Worm (Caenorhabditis elegans) whole organism, late embryonic: ENCODE measurements around the gene Y38H8A.4.
"Not testable (repeated sequence)": the region's sequence is repeated elsewhere in the genome, so short reads cannot be mapped to it uniquely, and the experiment has no call there.

ENCODE experiments used
- C38D4.7 ChIP-seq: fragments of 200-800 bp; sonication (Bioruptor generic); optimal IDR thresholded peaks from 2 replicates; lab custom pipeline; 2018; ENCODE audit warnings: mild to moderate bottlenecking, missing genetic modification characterization, moderate library complexity, missing compliant biosample characterization
- F13H6.1 ChIP-seq: sonication (generic microtip); optimal IDR thresholded peaks from 2 replicates; lab custom pipeline; 2016; ENCODE audit warnings: missing genetic modification characterization, missing compliant biosample characterization
- K02D7.2 ChIP-seq: sonication (generic microtip); optimal IDR thresholded peaks from 2 replicates; lab custom pipeline; 2017; ENCODE audit warnings: mild to moderate bottlenecking, missing genetic modification characterization, missing compliant biosample characterization
- Y22D7AL.16 ChIP-seq: sonication (generic microtip); optimal IDR thresholded peaks from 2 replicates; lab custom pipeline; 2016; ENCODE audit warnings: missing genetic modification characterization, missing compliant biosample characterization
- ahr-1 ChIP-seq: sonication (generic microtip); optimal IDR thresholded peaks from 2 replicates; lab custom pipeline; 2016; ENCODE audit warnings: missing genetic modification characterization, missing compliant biosample characterization
- ama-1 ChIP-seq: fragments of 150-350 bp; optimal IDR thresholded peaks from 2 replicates; lab custom pipeline; 2014
- ceh-14 ChIP-seq: sonication (generic microtip); optimal IDR thresholded peaks from 2 replicates; lab custom pipeline; 2016; ENCODE audit warnings: missing genotype, missing genetic modification characterization, missing compliant biosample characterization
- ceh-22 ChIP-seq: sonication (generic microtip); optimal IDR thresholded peaks from 2 replicates; lab custom pipeline; 2017; ENCODE audit warnings: missing biosample characterization, missing genetic modification characterization
- ceh-24 ChIP-seq: sonication (generic microtip); optimal IDR thresholded peaks from 2 replicates; lab custom pipeline; 2016; ENCODE audit warnings: mild to moderate bottlenecking, missing genetic modification characterization, missing compliant biosample characterization
- che-1 ChIP-seq: sonication (generic microtip); optimal IDR thresholded peaks from 2 replicates; lab custom pipeline; 2016; ENCODE audit warnings: mild to moderate bottlenecking, missing genetic modification characterization, missing compliant biosample characterization
- dmd-4 ChIP-seq: sonication (generic microtip); optimal IDR thresholded peaks from 2 replicates; lab custom pipeline; 2016; ENCODE audit warnings: borderline replicate concordance, missing genetic modification characterization, missing compliant biosample characterization
- elt-2 ChIP-seq: sonication (generic microtip); optimal IDR thresholded peaks from 2 replicates; lab custom pipeline; 2016; ENCODE audit warnings: missing genetic modification reagents, missing genetic modification characterization, missing compliant biosample characterization
- elt-4 ChIP-seq: sonication (generic microtip); optimal IDR thresholded peaks from 2 replicates; lab custom pipeline; 2016; ENCODE audit warnings: missing genetic modification characterization, missing compliant biosample characterization
- ets-4 ChIP-seq: sonication (generic microtip); optimal IDR thresholded peaks from 2 replicates; lab custom pipeline; 2016; ENCODE audit warnings: missing genetic modification characterization, missing compliant biosample characterization
- fax-1 ChIP-seq: sonication (generic microtip); optimal IDR thresholded peaks from 2 replicates; lab custom pipeline; 2016; ENCODE audit warnings: missing genotype, missing genetic modification characterization, missing compliant biosample characterization
- fkh-6 ChIP-seq: sonication (generic microtip); optimal IDR thresholded peaks from 2 replicates; lab custom pipeline; 2016; ENCODE audit warnings: missing genetic modification characterization, missing compliant biosample characterization
- hlh-15 ChIP-seq: sonication (generic microtip); optimal IDR thresholded peaks from 2 replicates; lab custom pipeline; 2016; ENCODE audit warnings: missing genetic modification characterization, missing compliant biosample characterization
- hlh-6 ChIP-seq: sonication (generic microtip); optimal IDR thresholded peaks from 2 replicates; lab custom pipeline; 2016; ENCODE audit warnings: missing genotype, missing genetic modification characterization, missing compliant biosample characterization
- hlh-8 ChIP-seq: sonication (generic microtip); optimal IDR thresholded peaks from 2 replicates; lab custom pipeline; 2016; ENCODE audit warnings: missing genotype, missing genetic modification characterization, missing compliant biosample characterization
- madf-2 ChIP-seq: sonication (generic microtip); optimal IDR thresholded peaks from 2 replicates; lab custom pipeline; 2017; ENCODE audit warnings: missing genetic modification characterization, missing compliant biosample characterization
- mec-3 ChIP-seq: sonication (generic microtip); optimal IDR thresholded peaks from 2 replicates; lab custom pipeline; 2016; ENCODE audit warnings: borderline replicate concordance, missing genetic modification characterization, missing compliant biosample characterization
- nfya-1 ChIP-seq: sonication (generic microtip); optimal IDR thresholded peaks from 2 replicates; lab custom pipeline; 2017; ENCODE audit warnings: missing genetic modification characterization, mild to moderate bottlenecking, missing compliant biosample characterization, antibody characterized with exemption, moderate library complexity
- nhr-232 ChIP-seq: sonication (generic microtip); optimal IDR thresholded peaks from 2 replicates; lab custom pipeline; 2016; ENCODE audit warnings: missing genetic modification characterization, missing compliant biosample characterization
- npax-4 ChIP-seq: sonication (generic microtip); optimal IDR thresholded peaks from 2 replicates; lab custom pipeline; 2016; ENCODE audit warnings: missing genetic modification characterization, missing compliant biosample characterization
- pag-3 ChIP-seq: sonication (generic microtip); optimal IDR thresholded peaks from 2 replicates; lab custom pipeline; 2016; ENCODE audit warnings: missing compliant biosample characterization, missing genetic modification characterization, borderline replicate concordance
- pha-2 ChIP-seq: sonication (generic microtip); optimal IDR thresholded peaks from 2 replicates; lab custom pipeline; 2017; ENCODE audit warnings: mild to moderate bottlenecking, missing genetic modification characterization, missing compliant biosample characterization
- pros-1 ChIP-seq: fragments of 150-350 bp; optimal IDR thresholded peaks from 2 replicates; lab custom pipeline; 2014; ENCODE audit warnings: missing biosample characterization, missing genetic modification reagents, missing genetic modification characterization
- sox-4 ChIP-seq: sonication (generic microtip); optimal IDR thresholded peaks from 2 replicates; lab custom pipeline; 2017; ENCODE audit warnings: mild to moderate bottlenecking, missing genetic modification characterization, inconsistent platforms, missing compliant biosample characterization
- syd-9 ChIP-seq: sonication (generic microtip); optimal IDR thresholded peaks from 2 replicates; lab custom pipeline; 2016; ENCODE audit warnings: mild to moderate bottlenecking, missing genetic modification characterization, moderate library complexity, missing compliant biosample characterization
- tbx-2 ChIP-seq: sonication (generic microtip); optimal IDR thresholded peaks from 2 replicates; lab custom pipeline; 2016; ENCODE audit warnings: missing genetic modification characterization, missing compliant biosample characterization
- tbx-7 ChIP-seq: sonication (generic microtip); optimal IDR thresholded peaks from 2 replicates; lab custom pipeline; 2016; ENCODE audit warnings: missing genotype, missing genetic modification characterization, missing compliant biosample characterization
- ttx-3 ChIP-seq: sonication (generic microtip); optimal IDR thresholded peaks from 2 replicates; lab custom pipeline; 2016; ENCODE audit warnings: missing genetic modification reagents, missing genetic modification characterization, missing compliant biosample characterization
- unc-55 ChIP-seq: sonication (generic microtip); optimal IDR thresholded peaks from 2 replicates; lab custom pipeline; 2017; ENCODE audit warnings: missing biosample characterization, missing genetic modification reagents, missing genetic modification characterization
- unc-86 ChIP-seq: sonication (generic microtip); optimal IDR thresholded peaks from 2 replicates; lab custom pipeline; 2016; ENCODE audit warnings: missing genetic modification characterization, missing compliant biosample characterization

The Y38H8A.4 gene

ce11 chrIV:13456893-13457292 lies 15.3 kb downstream of the Y38H8A.4 start:
- no peak for TF ChIP-seq hlh-6 (tag; lab: Kevin White, UChicago)
- no peak for TF ChIP-seq tbx-7 (tag; lab: Kevin White, UChicago)
- no peak for TF ChIP-seq pros-1 (tag; lab: Kevin White, UChicago)
- TF ChIP-seq ahr-1 (tag; lab: Kevin White, UChicago): no peak
- no peak for TF ChIP-seq che-1 (tag; lab: Kevin White, UChicago)
- no peak for TF ChIP-seq ets-4 (tag; lab: Kevin White, UChicago)

- not testable (repeated sequence) for TF ChIP-seq unc-86 (tag; lab: Kevin White, UChicago); unc-55 (GFP tag; lab: Kevin White, UChicago); madf-2 (tag; lab: Kevin White, UChicago)
- TF ChIP-seq, all 69 proteins: peak for 0; not testable (repeated sequence) for 69
Observed at ce11 chrIV:13455200-13455599, 17.0 kb downstream of the Y38H8A.4 start, which contains the start of gene Y38H8A.7. Gene Y38H8A.7, plus strand, starts transcription at chrIV:13455500.

- no peak for TF ChIP-seq ceh-22 (tag; lab: Kevin White, UChicago)
- no peak for TF ChIP-seq fkh-6 (tag; lab: Kevin White, UChicago)
- no peak for TF ChIP-seq F13H6.1 (tag; lab: Kevin White, UChicago)
Observed at ce11 chrIV:13454698-13455097, 17.5 kb downstream of the Y38H8A.4 start, which contains the start of gene uso-1. Gene uso-1, minus strand, starts transcription at chrIV:13454798.

- TF ChIP-seq Y22D7AL.16 (tag; lab: Kevin White, UChicago) (no peak), pros-1 (tag; lab: Kevin White, UChicago) (no peak), ttx-3 (no peak), ceh-24 (tag; lab: Kevin White, UChicago) (no peak)
- TF ChIP-seq, all 69 proteins: peak for 0
Observed at ce11 chrIV:13453509-13453908, 18.7 kb downstream of the Y38H8A.4 start.

- no peak for TF ChIP-seq syd-9 (tag; lab: Kevin White, UChicago)
- no peak for TF ChIP-seq unc-86 (tag; lab: Kevin White, UChicago)
- no peak for TF ChIP-seq F13H6.1 (tag; lab: Kevin White, UChicago)
- TF ChIP-seq madf-2 (tag; lab: Kevin White, UChicago): no peak
- no peak for TF ChIP-seq nhr-232 (tag; lab: Kevin White, UChicago)
- no peak for TF ChIP-seq pag-3 (tag; lab: Kevin White, UChicago)
- no peak for TF ChIP-seq tbx-2
- no peak for TF ChIP-seq fax-1
- no peak for TF ChIP-seq sox-4 (tag; lab: Kevin White, UChicago)
- no peak for TF ChIP-seq dmd-4 (tag; lab: Kevin White, UChicago)
Observed at ce11 chrIV:13450740-13451139, 21.4 kb downstream of the Y38H8A.4 start.

- TF ChIP-seq ceh-14 (tag; lab: Kevin White, UChicago) (no peak), hlh-8 (no peak)
Observed at ce11 chrIV:13445275-13445674, 26.9 kb downstream of the Y38H8A.4 start, which contains the start of gene mam-3. Gene mam-3, minus strand, starts transcription at chrIV:13445375.

- not testable (repeated sequence) for TF ChIP-seq ama-1 (lab: Kevin White, UChicago); ceh-24 (tag; lab: Kevin White, UChicago); pha-2
- TF ChIP-seq, all 69 proteins: peak for 0; not testable (repeated sequence) for 69
Observed at ce11 chrIV:13433904-13434303, 38.3 kb downstream of the Y38H8A.4 start, which contains the start of gene K09B11.5. Gene K09B11.5, minus strand, starts transcription at chrIV:13434004.

ce11 chrIV:13429240-13429639 lies 42.9 kb downstream of the Y38H8A.4 start, which contains the start of gene K09B11.4:
Gene K09B11.4, plus strand, starts transcription at chrIV:13429540.
- TF ChIP-seq ceh-24 (tag; lab: Kevin White, UChicago) (no peak), Y22D7AL.16 (tag; lab: Kevin White, UChicago) (no peak), npax-4 (tag; lab: Kevin White, UChicago) (no peak), che-1 (tag; lab: Kevin White, UChicago) (no peak), fkh-6 (tag; lab: Kevin White, UChicago) (no peak), elt-2 (tag; lab: Kevin White, UChicago) (no peak), hlh-15 (no peak), ets-4 (tag; lab: Kevin White, UChicago) (no peak), K02D7.2 (tag; lab: Kevin White, UChicago) (no peak), nfya-1 (tag; lab: Kevin White, UChicago) (no peak), elt-4 (tag; lab: Kevin White, UChicago) (no peak), C38D4.7 (no peak), mec-3 (tag; lab: Kevin White, UChicago) (no peak), ceh-14 (tag; lab: Kevin White, UChicago) (no peak), madf-2 (tag; lab: Kevin White, UChicago) (no peak), fax-1 (no peak)
